Worm (Caenorhabditis elegans) whole organism, young adult: ENCODE data around the gene cest-13.

Source experiments
- B0035.1 ChIP-seq: sonication (generic microtip); optimal IDR thresholded peaks from 2 replicates; lab custom pipeline; 2016; ENCODE audit warnings: missing genetic modification characterization, mild to moderate bottlenecking, missing compliant biosample characterization, missing genotype, missing genetic modification reagents
- C06A6.2 ChIP-seq: fragments of 200-800 bp; sonication (Bioruptor generic); conservative IDR thresholded peaks from 2 replicates; pipeline ENCODE4 v1.3.6; 2022; ENCODE audit warnings: missing genetic modification characterization, missing compliant biosample characterization
- D2030.7 ChIP-seq: fragments of 200-800 bp; sonication (Bioruptor generic); IDR thresholded peaks from 2 replicates; pipeline ENCODE4 v1.3.6; 2022; ENCODE audit warnings: missing genetic modification reagents, missing genetic modification characterization, missing compliant biosample characterization
- F22D6.2 ChIP-seq: sonication (generic microtip); optimal IDR thresholded peaks from 2 replicates; lab custom pipeline; 2016; ENCODE audit warnings: mild to moderate bottlenecking, missing genetic modification characterization, missing compliant biosample characterization
- F23B12.7 ChIP-seq: sonication (generic microtip); optimal IDR thresholded peaks from 2 replicates; lab custom pipeline; 2017; ENCODE audit warnings: missing genetic modification characterization, mild to moderate bottlenecking, missing compliant biosample characterization, antibody characterized with exemption, moderate library complexity; ENCODE audit not compliant: insufficient read depth
- F39B2.1 ChIP-seq: fragments of 200-800 bp; sonication (Bioruptor generic); IDR thresholded peaks from 2 replicates; pipeline ENCODE4 v1.3.6; 2022; ENCODE audit warnings: missing genetic modification reagents, missing genetic modification characterization, missing compliant biosample characterization
- F57A8.1 ChIP-seq: fragments of 200-800 bp; sonication (Bioruptor generic); optimal IDR thresholded peaks from 2 replicates; lab custom pipeline; 2018; ENCODE audit warnings: mild to moderate bottlenecking, missing genetic modification characterization, moderate library complexity, missing compliant biosample characterization
- F57C9.4 ChIP-seq: sonication (generic microtip); optimal IDR thresholded peaks from 2 replicates; lab custom pipeline; 2017; ENCODE audit warnings: mild to moderate bottlenecking, missing genetic modification characterization, missing compliant biosample characterization
- K11D2.4 ChIP-seq: fragments of 200-800 bp; sonication (Bioruptor generic); IDR thresholded peaks from 2 replicates; pipeline ENCODE4 v1.3.6; 2022; ENCODE audit warnings: missing genetic modification reagents, missing genetic modification characterization, missing compliant biosample characterization
- T07F8.4 ChIP-seq: sonication (generic microtip); optimal IDR thresholded peaks from 2 replicates; lab custom pipeline; 2016; ENCODE audit warnings: mild to moderate bottlenecking, missing genetic modification characterization, moderate library complexity, missing compliant biosample characterization
- Y53F4B.3 ChIP-seq: fragments of 200-800 bp; sonication (Bioruptor generic); IDR thresholded peaks from 2 replicates; pipeline ENCODE4 v1.3.6; 2022; ENCODE audit warnings: missing genetic modification reagents, missing genetic modification characterization, missing compliant biosample characterization
- Y53G8AR.9 ChIP-seq: fragments of 200-800 bp; sonication (Bioruptor generic); conservative IDR thresholded peaks from 2 replicates; pipeline ENCODE4 v1.3.6; 2022; ENCODE audit warnings: missing genetic modification reagents, missing genetic modification characterization, missing compliant biosample characterization
- Y67H2A.10 ChIP-seq: fragments of 200-800 bp; sonication (Bioruptor generic); conservative IDR thresholded peaks from 2 replicates; pipeline ENCODE4 v1.3.6; 2022; ENCODE audit warnings: missing genetic modification reagents, missing genetic modification characterization, missing compliant biosample characterization
- akir-1 ChIP-seq: fragments of 200-800 bp; sonication (Bioruptor generic); optimal IDR thresholded peaks from 2 replicates; lab custom pipeline; 2018; ENCODE audit warnings: mild to moderate bottlenecking, missing genetic modification characterization, moderate library complexity, missing compliant biosample characterization
- aptf-2 ChIP-seq: fragments of 200-800 bp; sonication (Bioruptor generic); conservative IDR thresholded peaks from 2 replicates; pipeline ENCODE4 v1.3.6; 2022; ENCODE audit warnings: missing genetic modification reagents, missing genetic modification characterization, missing compliant biosample characterization
- atf-7 ChIP-seq: sonication (generic microtip); optimal IDR thresholded peaks from 2 replicates; lab custom pipeline; 2017; ENCODE audit warnings: mild to moderate bottlenecking, missing genetic modification characterization, missing compliant biosample characterization
- cebp-2 ChIP-seq: fragments of 200-800 bp; sonication (Bioruptor generic); IDR thresholded peaks from 2 replicates; pipeline ENCODE4 v1.3.6; 2022; ENCODE audit warnings: missing genetic modification characterization, missing compliant biosample characterization
- ceh-40 ChIP-seq: fragments of 200-800 bp; sonication (Bioruptor generic); IDR thresholded peaks from 2 replicates; pipeline ENCODE4 v1.3.6; 2022; ENCODE audit warnings: missing genetic modification characterization, missing compliant biosample characterization
- ceh-58 ChIP-seq: fragments of 200-800 bp; sonication (Bioruptor generic); IDR thresholded peaks from 2 replicates; pipeline ENCODE4 v1.3.6; 2022; ENCODE audit warnings: missing genetic modification characterization, missing compliant biosample characterization
- dox-1 ChIP-seq: fragments of 200-800 bp; sonication (Bioruptor generic); IDR thresholded peaks from 2 replicates; pipeline ENCODE4 v1.3.6; 2022; ENCODE audit warnings: missing genetic modification reagents, missing genetic modification characterization, missing compliant biosample characterization
- egrh-3 ChIP-seq: fragments of 200-800 bp; sonication (Bioruptor generic); IDR thresholded peaks from 2 replicates; pipeline ENCODE4 v1.3.6; 2022; ENCODE audit warnings: missing genetic modification reagents, missing genetic modification characterization, missing compliant biosample characterization
- ekl-4 ChIP-seq: fragments of 200-800 bp; sonication (Bioruptor generic); IDR thresholded peaks from 2 replicates; pipeline ENCODE4 v1.3.6; 2022; ENCODE audit warnings: missing genetic modification reagents, missing genetic modification characterization, missing compliant biosample characterization
- gei-17 ChIP-seq: fragments of 200-800 bp; sonication (Bioruptor generic); optimal IDR thresholded peaks from 2 replicates; lab custom pipeline; 2018; ENCODE audit warnings: mild to moderate bottlenecking, missing genetic modification characterization, missing compliant biosample characterization
- hsf-1 ChIP-seq: fragments of 200-800 bp; sonication (Bioruptor generic); IDR thresholded peaks from 2 replicates; pipeline ENCODE4 v1.3.6; 2022; ENCODE audit warnings: missing genetic modification reagents, missing genetic modification characterization, missing compliant biosample characterization
- lag-1 ChIP-seq: fragments of 200-800 bp; sonication (Bioruptor generic); IDR thresholded peaks from 2 replicates; pipeline ENCODE4 v1.3.6; 2022; ENCODE audit warnings: missing genetic modification reagents, missing genetic modification characterization, missing compliant biosample characterization
- let-526 ChIP-seq: fragments of 200-800 bp; sonication (Bioruptor generic); IDR thresholded peaks from 2 replicates; pipeline ENCODE4 v1.3.6; 2022; ENCODE audit warnings: missing genetic modification reagents, missing genetic modification characterization, missing compliant biosample characterization
- lin-26 ChIP-seq: fragments of 200-800 bp; sonication (Bioruptor generic); IDR thresholded peaks from 2 replicates; pipeline ENCODE4 v1.3.6; 2022; ENCODE audit warnings: missing genetic modification reagents, missing genetic modification characterization, missing compliant biosample characterization
- lin-40 ChIP-seq: sonication (generic microtip); optimal IDR thresholded peaks from 2 replicates; lab custom pipeline; 2016; ENCODE audit warnings: missing genetic modification characterization, mild to moderate bottlenecking, missing compliant biosample characterization, missing genotype, missing genetic modification reagents
- lsl-1 ChIP-seq: fragments of 200-800 bp; sonication (Bioruptor generic); optimal IDR thresholded peaks from 2 replicates; lab custom pipeline; 2018; ENCODE audit warnings: mild to moderate bottlenecking, missing genetic modification characterization, moderate library complexity, missing compliant biosample characterization
- madf-10 ChIP-seq: sonication (generic microtip); optimal IDR thresholded peaks from 2 replicates; lab custom pipeline; 2016; ENCODE audit warnings: mild to moderate bottlenecking, missing genetic modification characterization, missing compliant biosample characterization
- nfyb-1 ChIP-seq: fragments of 200-800 bp; sonication (Bioruptor generic); IDR thresholded peaks from 2 replicates; pipeline ENCODE4 v1.3.6; 2022; ENCODE audit warnings: missing genetic modification reagents, missing genetic modification characterization, missing compliant biosample characterization
- nhr-179 ChIP-seq: sonication (generic microtip); optimal IDR thresholded peaks from 2 replicates; lab custom pipeline; 2016; ENCODE audit warnings: mild to moderate bottlenecking, missing genetic modification characterization, missing compliant biosample characterization
- pbrm-1 ChIP-seq: fragments of 200-800 bp; sonication (Bioruptor generic); IDR thresholded peaks from 2 replicates; pipeline ENCODE4 v1.3.6; 2022; ENCODE audit warnings: missing genetic modification reagents, missing genetic modification characterization, missing compliant biosample characterization
- rec-8 ChIP-seq, 2 experiments: sonication (generic microtip); optimal IDR thresholded peaks; 2 replicates each; lab custom pipeline; 2016; ENCODE audit warnings: mild to moderate bottlenecking in 2 of 2, missing genetic modification characterization in 2 of 2, missing genetic modification reagents in 2 of 2, missing genotype in 2 of 2, missing biosample characterization in 1 of 2, missing compliant biosample characterization in 1 of 2, moderate library complexity in 1 of 2
- rpc-1 ChIP-seq, 2 experiments: fragments of 150-350 bp in 1 of 2; sonication (generic microtip) in 1 of 2; optimal IDR thresholded peaks; 2 replicates each; lab custom pipeline; 2014 to 2018; ENCODE audit warnings: missing biosample characterization in 1 of 2, missing genetic modification characterization in 1 of 2, missing genetic modification reagents in 1 of 2, missing genotype in 1 of 2
- snpc-1.3 ChIP-seq: sonication (generic microtip); optimal IDR thresholded peaks from 2 replicates; lab custom pipeline; 2017; ENCODE audit warnings: missing genetic modification characterization, mild to moderate bottlenecking, missing compliant biosample characterization, antibody characterized with exemption, moderate library complexity, missing genotype, missing genetic modification reagents; ENCODE audit not compliant: insufficient read depth
- sptf-2 ChIP-seq: fragments of 200-800 bp; sonication (Bioruptor generic); optimal IDR thresholded peaks from 2 replicates; lab custom pipeline; 2018; ENCODE audit warnings: mild to moderate bottlenecking, missing genetic modification characterization, missing compliant biosample characterization
- tbp1 ChIP-seq: fragments of 200-800 bp; sonication (Bioruptor generic); optimal IDR thresholded peaks from 2 replicates; lab custom pipeline; 2018; ENCODE audit warnings: mild to moderate bottlenecking, missing genetic modification characterization, missing compliant biosample characterization
- unc-62 ChIP-seq: fragments of 150-350 bp; optimal IDR thresholded peaks from 2 replicates; lab custom pipeline; 2014; ENCODE audit warnings: missing biosample characterization, missing genetic modification reagents, missing genetic modification characterization
- zfh-2 ChIP-seq: fragments of 200-800 bp; sonication (Bioruptor generic); conservative IDR thresholded peaks from 2 replicates; pipeline ENCODE4 v1.3.6; 2022; ENCODE audit warnings: missing genetic modification reagents, missing genetic modification characterization, missing compliant biosample characterization
- ztf-18 ChIP-seq: sonication (generic microtip); optimal IDR thresholded peaks from 2 replicates; lab custom pipeline; 2016; ENCODE audit warnings: missing genotype, mild to moderate bottlenecking, missing genetic modification characterization, missing compliant biosample characterization

The cest-13 gene

ce11 chrX:13782074-13782462 is 22.0 kb downstream of the cest-13 start (continued):
- TF ChIP-seq pbrm-1 (peak; percentile 65; the same call in 1 of the 2 replicates), F57C9.4 (no peak), T07F8.4 (tag; lab: Kevin White, UChicago) (no peak), Y53F4B.3 (GFP tag; lab: Robert Waterston, UW) (no peak), rec-8 (tag; optimal IDR thresholded peaks at IDR 0.05; lab: Kevin White, UChicago) (peak in 1 of 2 experiments; percentile 25), snpc-1.3 (tag; lab: Kevin White, UChicago) (no peak), B0035.1 (tag; lab: Kevin White, UChicago) (no peak), ztf-18 (tag; lab: Kevin White, UChicago) (peak; percentile 11), nfyb-1 (GFP tag; lab: Robert Waterston, UW) (no peak), D2030.7 (GFP tag; lab: Robert Waterston, UW) (peak; percentile 63), F57A8.1 (GFP tag; lab: Kevin White, UChicago) (peak; percentile 51), cebp-2 (GFP tag; lab: Robert Waterston, UW) (no peak), F22D6.2 (no peak), C06A6.2 (GFP tag; lab: Robert Waterston, UW) (no peak), tbp1 (GFP tag; lab: Kevin White, UChicago) (peak; percentile 93), ceh-58 (no peak), gei-17 (GFP tag; lab: Kevin White, UChicago) (no peak), F23B12.7 (peak; percentile 36), nhr-179 (no peak), lin-40 (tag; lab: Kevin White, UChicago) (no peak), akir-1 (GFP tag; lab: Kevin White, UChicago) (no peak), hsf-1 (GFP tag; lab: Robert Waterston, UW) (peak; percentile 32; the same call in 1 of the 2 replicates), sptf-2 (GFP tag; lab: Kevin White, UChicago) (peak; percentile 71), lag-1 (GFP tag; lab: Robert Waterston, UW) (no peak), let-526 (GFP tag; lab: Robert Waterston, UW) (no peak), Y53G8AR.9 (GFP tag; lab: Robert Waterston, UW) (no peak), K11D2.4 (GFP tag; lab: Robert Waterston, UW) (no peak), lin-26 (GFP tag; lab: Robert Waterston, UW) (peak; percentile 95), egrh-3 (GFP tag; lab: Robert Waterston, UW) (0 out of 2 replicates have a peak, but pooled peaks have one; percentile 18)

DNA sequence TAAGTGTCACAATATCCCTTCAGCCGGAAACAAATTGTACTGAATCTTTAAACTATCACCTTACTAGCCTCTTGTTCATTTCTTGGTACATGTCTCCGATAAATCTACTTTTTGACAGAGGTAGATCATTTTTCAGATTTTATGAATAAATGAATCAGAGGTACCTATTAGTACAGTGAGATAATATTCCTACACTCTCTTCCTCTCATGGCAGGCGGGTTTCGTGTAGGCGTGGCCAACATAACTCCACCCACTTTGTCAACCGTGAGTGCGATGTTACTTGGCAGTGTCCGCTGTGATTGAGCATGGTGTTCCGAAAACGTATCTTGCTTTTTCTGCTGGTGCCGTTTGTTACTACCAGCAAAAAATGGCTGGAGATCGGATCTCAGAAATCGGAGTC is 25.2 kb downstream of the cest-13 start, which contains the start of gene F55F3.4:
Gene F55F3.4, plus strand, starts transcription at position 301 of the 400 bp plus-strand sequence.
- TF ChIP-seq rpc-1 (optimal IDR thresholded peaks at IDR 0.05; lab: Kevin White, UChicago) (no peak), rpc-1 (tag; optimal IDR thresholded peaks at IDR 0.05; lab: Kevin White, UChicago) (no peak), ekl-4 (GFP tag; lab: Robert Waterston, UW) (no peak), K11D2.4 (GFP tag; lab: Robert Waterston, UW) (no peak), snpc-1.3 (tag; lab: Kevin White, UChicago) (no peak), madf-10 (tag; lab: Kevin White, UChicago) (no peak)

ce11 chrX:13790532-13790931 is 30.5 kb downstream of the cest-13 start, which contains the start of gene ZK1086.3:
ZK1086.3 (plus strand) TSS chrX:13790832.
- TF ChIP-seq Y67H2A.10 (no peak), lag-1 (GFP tag; lab: Robert Waterston, UW) (no peak), ekl-4 (GFP tag; lab: Robert Waterston, UW) (no peak), dox-1 (GFP tag; lab: Robert Waterston, UW) (no peak), zfh-2 (GFP tag; lab: Robert Waterston, UW) (no peak), lsl-1 (GFP tag; lab: Kevin White, UChicago) (no peak), F39B2.1 (GFP tag; lab: Robert Waterston, UW) (no peak), ztf-18 (tag; lab: Kevin White, UChicago) (no peak), aptf-2 (GFP tag; lab: Robert Waterston, UW) (no peak), atf-7 (tag; lab: Kevin White, UChicago) (no peak), ceh-40 (GFP tag; lab: Robert Waterston, UW) (no peak), hsf-1 (GFP tag; lab: Robert Waterston, UW) (no peak), nfyb-1 (GFP tag; lab: Robert Waterston, UW) (no peak), unc-62 (GFP tag; lab: Kevin White, UChicago) (no peak)
